Worm (Caenorhabditis elegans): ENCODE measurements around the gene lys-7.

Gene lys-7

ce11 chrV:3523262-3523661 is 40.9 kb upstream of the lys-7 start, which contains the start of gene irg-1:
TSS of gene irg-1 (plus strand) at chrV:3523587.
- no peak for TF ChIP-seq nhr-11 (tag; optimal IDR thresholded peaks at IDR 0.05)
- TF ChIP-seq mec-3 (tag; optimal IDR thresholded peaks at IDR 0.05; ENCODE audit: borderline replicate concordance) = no peak

DNA sequence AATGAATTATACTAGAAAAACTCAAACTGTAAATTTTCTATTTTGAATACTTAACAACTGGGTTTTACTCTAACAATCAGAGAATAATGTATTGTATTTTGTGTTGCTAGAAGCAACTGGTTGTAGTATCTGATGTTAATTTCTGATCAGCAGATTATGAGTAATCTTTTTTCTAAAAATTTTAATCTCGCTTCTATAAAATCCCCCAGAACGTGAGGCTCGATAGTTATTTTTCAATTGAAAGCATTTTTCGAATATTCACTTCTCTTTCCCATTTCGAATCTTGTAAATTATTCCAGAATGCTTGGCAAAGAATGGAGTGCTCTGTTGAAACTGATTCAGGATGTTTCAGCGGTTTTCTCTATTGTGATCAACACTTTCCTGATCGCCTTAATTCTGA is 35.5 kb upstream of the lys-7 start, which contains the start of gene str-227:
TSS of gene str-227 (plus strand) at position 301 of the 400 bp plus-strand sequence.
- no peak for TF ChIP-seq fkh-10 (GFP tag; optimal IDR thresholded peaks at IDR 0.05)
- TF ChIP-seq unc-3 (GFP tag; conservative IDR thresholded peaks at IDR 0.05) = no peak
- TF ChIP-seq unc-3 (tag; optimal IDR thresholded peaks at IDR 0.05) = no peak
- TF ChIP-seq syd-9 (tag; optimal IDR thresholded peaks at IDR 0.05) = no peak
- no peak for TF ChIP-seq hlh-13 (GFP tag; optimal IDR thresholded peaks at IDR 0.05)
- no peak for TF ChIP-seq sox-2 (GFP tag; IDR thresholded peaks at IDR 0.05)
- no peak for TF ChIP-seq pqm-1 (tag; optimal IDR thresholded peaks at IDR 0.05)
- TF ChIP-seq hlh-30 (tag; optimal IDR thresholded peaks at IDR 0.05; ENCODE audit: insufficient read depth) = no peak
- TF ChIP-seq C38D4.7 (GFP tag; optimal IDR thresholded peaks at IDR 0.05) = no peak
- no peak for TF ChIP-seq pha-2 (tag; optimal IDR thresholded peaks at IDR 0.05)
- no peak for TF ChIP-seq nhr-11 (tag; optimal IDR thresholded peaks at IDR 0.05)
- no peak for TF ChIP-seq unc-42 (tag; optimal IDR thresholded peaks at IDR 0.05)
- no peak for TF ChIP-seq ceh-9 (tag; optimal IDR thresholded peaks at IDR 0.05)
- no peak for TF ChIP-seq unc-55 (GFP tag; optimal IDR thresholded peaks at IDR 0.05)
- no peak for TF ChIP-seq hlh-15 (tag; optimal IDR thresholded peaks at IDR 0.05)
- no peak for TF ChIP-seq K02D7.2 (tag; optimal IDR thresholded peaks at IDR 0.05)
- no peak for TF ChIP-seq ref-2 (tag; optimal IDR thresholded peaks at IDR 0.05)
- TF ChIP-seq mec-3 (tag; optimal IDR thresholded peaks at IDR 0.05; ENCODE audit: borderline replicate concordance) = no peak
- no peak for TF ChIP-seq elt-4 (tag; optimal IDR thresholded peaks at IDR 0.05)
- TF ChIP-seq T23F11.4 (GFP tag; optimal IDR thresholded peaks at IDR 0.05) = no peak

DNA sequence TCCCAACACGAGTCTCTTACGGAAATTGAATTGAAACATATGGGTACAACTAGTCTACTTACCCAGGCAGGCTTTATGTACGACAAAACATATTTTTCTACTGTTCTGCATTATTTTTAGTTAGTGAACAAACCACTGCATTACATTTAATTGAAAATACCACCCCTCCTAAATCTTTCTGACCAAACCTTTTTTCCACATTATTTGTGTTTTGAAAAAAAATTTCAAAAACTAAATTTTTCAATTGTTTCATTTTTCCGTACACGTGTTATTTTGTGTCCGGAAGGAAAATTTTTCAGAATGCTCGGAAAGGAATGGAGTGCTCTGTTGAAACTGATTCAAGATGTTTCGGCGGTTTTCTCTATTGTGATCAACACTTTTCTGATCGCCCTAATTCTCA is 30.0 kb upstream of the lys-7 start, which contains the start of gene str-226:
TSS of gene str-226 (plus strand) at position 301 of the 400 bp plus-strand sequence.
- TF ChIP-seq ceh-45 (GFP tag; IDR thresholded peaks at IDR 0.05) (no peak), unc-3 (GFP tag; conservative IDR thresholded peaks at IDR 0.05) (no peak), unc-3 (tag; optimal IDR thresholded peaks at IDR 0.05) (no peak), ceh-14 (tag; optimal IDR thresholded peaks at IDR 0.05) (no peak), Y22D7AL.16 (tag; optimal IDR thresholded peaks at IDR 0.05) (no peak), nhr-11 (tag; optimal IDR thresholded peaks at IDR 0.05) (no peak), npax-4 (tag; optimal IDR thresholded peaks at IDR 0.05) (no peak)

- no peak for TF ChIP-seq ceh-45 (GFP tag; IDR thresholded peaks at IDR 0.05)
- no peak for TF ChIP-seq ceh-19 (GFP tag; optimal IDR thresholded peaks at IDR 0.05)
- TF ChIP-seq hlh-30 (tag; optimal IDR thresholded peaks at IDR 0.05; ENCODE audit: insufficient read depth) = no peak
Measured at ce11 chrV:3509878-3510277, 27.5 kb upstream of the lys-7 start, which contains the start of gene str-228. TSS of gene str-228 (plus strand) at chrV:3510178.

ce11 chrV:3507691-3508090 is 25.3 kb upstream of the lys-7 start, which contains the start of gene str-225:
TSS of gene str-225 (plus strand) at chrV:3507822.
- TF ChIP-seq T23F11.4 (GFP tag; optimal IDR thresholded peaks at IDR 0.05) (no peak), C38D4.7 (GFP tag; optimal IDR thresholded peaks at IDR 0.05) (no peak), ceh-45 (GFP tag; IDR thresholded peaks at IDR 0.05) (no peak), ceh-18 (tag; optimal IDR thresholded peaks at IDR 0.05) (no peak), pax-1 (tag; optimal IDR thresholded peaks at IDR 0.05) (no peak), tbx-2 (tag; optimal IDR thresholded peaks at IDR 0.05) (no peak), sdc-2 (tag; optimal IDR thresholded peaks at IDR 0.05) (no peak), unc-86 (tag; optimal IDR thresholded peaks at IDR 0.05) (no peak), ceh-6 (GFP tag; optimal IDR thresholded peaks at IDR 0.05) (no peak), dve-1 (tag; optimal IDR thresholded peaks at IDR 0.05) (no peak), pat-9 (tag; optimal IDR thresholded peaks at IDR 0.05) (no peak), hlh-15 (tag; optimal IDR thresholded peaks at IDR 0.05) (no peak), ceh-14 (tag; optimal IDR thresholded peaks at IDR 0.05) (no peak), tbx-7 (tag; optimal IDR thresholded peaks at IDR 0.05) (no peak), pag-3 (tag; optimal IDR thresholded peaks at IDR 0.05; ENCODE audit: borderline replicate concordance) (no peak), hlh-8 (tag; optimal IDR thresholded peaks at IDR 0.05) (no peak), K09A11.1 (tag; optimal IDR thresholded peaks at IDR 0.05; ENCODE audit: insufficient read depth) (no peak), ceh-34 (tag; optimal IDR thresholded peaks at IDR 0.05) (no peak), hlh-30 (tag; optimal IDR thresholded peaks at IDR 0.05; ENCODE audit: insufficient read depth) (no peak), ceh-22 (tag; optimal IDR thresholded peaks at IDR 0.05) (no peak)
